Fruit fly (Drosophila melanogaster) whole organism, wandering third instar larva: ENCODE results near the gene CG14275.

Experiments
- CG9705 ChIP-seq: fragments of 200-800 bp; sonication (Bioruptor generic); optimal IDR thresholded peaks from 2 replicates; lab custom pipeline; 2018; ENCODE audit warnings: missing biosample characterization, mild to moderate bottlenecking, missing genetic modification characterization
- GATAd ChIP-seq: sonication (Bioruptor generic); optimal IDR thresholded peaks from 2 replicates; lab custom pipeline; 2016; ENCODE audit warnings: missing biosample characterization, missing genetic modification characterization
- Mio ChIP-seq: sonication (Bioruptor generic); optimal IDR thresholded peaks from 2 replicates; lab custom pipeline; 2016; ENCODE audit warnings: missing biosample characterization, missing genetic modification characterization
- Myc ChIP-seq: fragments of >200 bp; optimal IDR thresholded peaks from 2 replicates; lab custom pipeline; 2017
- br ChIP-seq: fragments of 200-800 bp; sonication (Bioruptor generic); optimal IDR thresholded peaks from 2 replicates; lab custom pipeline; 2016; ENCODE audit warnings: missing biosample characterization, missing genetic modification characterization
- dl ChIP-seq, 2 experiments: fragments of 175-275, 200-275 bp in 1 of 2; fragments of 200-275 bp in 1 of 2; sonication (Bioruptor generic); optimal IDR thresholded peaks; lab custom pipeline; 2018; ENCODE audit warnings: mild to moderate bottlenecking in 2 of 2, missing biosample characterization in 2 of 2, missing genetic modification characterization in 2 of 2, moderate library complexity in 2 of 2; ENCODE audit not compliant: partially characterized antibody in 2 of 2, insufficient read depth in 1 of 2
- pan ChIP-seq: fragments of >200 bp; optimal IDR thresholded peaks from 2 replicates; lab custom pipeline; 2017
- rgr ChIP-seq: fragments of 200-800 bp; sonication (Bioruptor generic); optimal IDR thresholded peaks from 3 replicates; lab custom pipeline; 2016; ENCODE audit warnings: missing biosample characterization, mild to moderate bottlenecking, missing genetic modification characterization
- sv ChIP-seq: fragments of 200-800 bp; sonication (Bioruptor generic); optimal IDR thresholded peaks from 3 replicates; lab custom pipeline; 2016; ENCODE audit warnings: missing biosample characterization, missing genetic modification characterization

dm6 chr2L:8365701-8366643 is 38.7 kb downstream of the CG14275 start, which contains the start of gene Pp2A-29B:
- peak; percentile 19 for TF ChIP-seq CG9705
- no peak for TF ChIP-seq pan (lab: Kevin White, UChicago)
- TF ChIP-seq rgr (GFP tag; lab: Kevin White, UChicago), result peak; percentile 38
- no peak for TF ChIP-seq Myc
- TF ChIP-seq br (GFP tag; lab: Kevin White, UChicago), result no peak
- no peak for TF ChIP-seq dl (GFP tag; optimal IDR thresholded peaks at IDR 0.05; lab: Kevin White, UChicago; ENCODE audit: insufficient read depth in 1 of 2, partially characterized antibody in 2 of 2)
- no peak for TF ChIP-seq sv (GFP tag; lab: Kevin White, UChicago)
- TF ChIP-seq GATAd (GFP tag; lab: Kevin White, UChicago), result no peak
- no peak for TF ChIP-seq Mio
